Fruit fly (Drosophila melanogaster): ENCODE measurements around the gene Btk.

Gene Btk

dm6 chr2L:8266145-8266544 lies 34.7 kb downstream of the Btk start (continued):
- no peak for TF ChIP-seq chm (GFP tag; IDR thresholded peaks at IDR 0.05)
- peak; percentile 51 for TF ChIP-seq Med (GFP tag)
- no peak for TF ChIP-seq TFAM (GFP tag; optimal IDR thresholded peaks at IDR 0.05)
- TF ChIP-seq CG7928 (GFP tag; optimal IDR thresholded peaks at IDR 0.05): no peak
- no peak for TF ChIP-seq CG6683 (GFP tag; optimal IDR thresholded peaks at IDR 0.05)
- no peak for TF ChIP-seq salm (tag; optimal IDR thresholded peaks at IDR 0.05)
- no peak for TF ChIP-seq hkb (optimal IDR thresholded peaks at IDR 0.05)
- peak; percentile 72 for TF ChIP-seq hkb (GFP tag; IDR thresholded peaks at IDR 0.05)
- TF ChIP-seq Sry-δ (GFP tag; optimal IDR thresholded peaks at IDR 0.05): no peak
- peak; percentile 29 for TF ChIP-seq CG4820 (GFP tag; optimal IDR thresholded peaks at IDR 0.05)
- TF ChIP-seq CG13424 (tag; optimal IDR thresholded peaks at IDR 0.05): peak; percentile 85
- TF ChIP-seq maf-S (GFP tag; optimal IDR thresholded peaks at IDR 0.05): no peak
- TF ChIP-seq CG30020 (tag; optimal IDR thresholded peaks at IDR 0.05): no peak
- no peak for TF ChIP-seq Chrac-16 (GFP tag; optimal IDR thresholded peaks at IDR 0.05)
- TF ChIP-seq CG2712 (tag; optimal IDR thresholded peaks at IDR 0.05): peak; percentile 73
- no peak for TF ChIP-seq crol (GFP tag; IDR thresholded peaks at IDR 0.05)
- TF ChIP-seq CG6654 (GFP tag; optimal IDR thresholded peaks at IDR 0.05): no peak
- no peak for TF ChIP-seq tll (GFP tag; optimal IDR thresholded peaks at IDR 0.05)
- no peak for TF ChIP-seq z (GFP tag; IDR thresholded peaks at IDR 0.05)
- no peak for TF ChIP-seq bbx (GFP tag; IDR thresholded peaks at IDR 0.05; ENCODE audit: partially characterized antibody)
- no peak for TF ChIP-seq CG7745 (tag; optimal IDR thresholded peaks at IDR 0.05)
- no peak for TF ChIP-seq CG16813 (GFP tag; IDR thresholded peaks at IDR 0.05; ENCODE audit: partially characterized antibody)
- no peak for TF ChIP-seq H15 (GFP tag; IDR thresholded peaks at IDR 0.05)
- TF ChIP-seq CG32772 (GFP tag; IDR thresholded peaks at IDR 0.05): no peak
- TF ChIP-seq CG10462 (GFP tag; optimal IDR thresholded peaks at IDR 0.05): no peak
- TF ChIP-seq CG17361 (GFP tag; IDR thresholded peaks at IDR 0.05): peak; percentile 71; the same call in 2 of the 3 replicates
- TF ChIP-seq sens-2 (GFP tag; IDR thresholded peaks at IDR 0.05): no peak
- no peak for TF ChIP-seq CG43689 (GFP tag; IDR thresholded peaks at IDR 0.05)
- TF ChIP-seq gt (GFP tag; IDR thresholded peaks at IDR 0.05): no peak
- TF ChIP-seq Trl (optimal IDR thresholded peaks at IDR 0.05): no peak
- no peak for TF ChIP-seq Trl (GFP tag; optimal IDR thresholded peaks at IDR 0.05)
- no peak for TF ChIP-seq Dip3 (GFP tag; optimal IDR thresholded peaks at IDR 0.05)
- TF ChIP-seq CG6272 (GFP tag; IDR thresholded peaks at IDR 0.05): no peak
- no peak for TF ChIP-seq zf30C (GFP tag; optimal IDR thresholded peaks at IDR 0.05)
- no peak for TF ChIP-seq CG9797 (GFP tag; optimal IDR thresholded peaks at IDR 0.05)
- peak; percentile 84 for TF ChIP-seq CG17359 (tag; optimal IDR thresholded peaks at IDR 0.05)
- TF ChIP-seq emc (GFP tag; optimal IDR thresholded peaks at IDR 0.05): no peak
- TF ChIP-seq sna (GFP tag; IDR thresholded peaks at IDR 0.05; ENCODE audit: partially characterized antibody): no peak
- no peak for TF ChIP-seq jigr1 (GFP tag; IDR thresholded peaks at IDR 0.05)
- no peak for TF ChIP-seq Dbx (GFP tag; IDR thresholded peaks at IDR 0.05)
- TF ChIP-seq Ada2b (GFP tag; IDR thresholded peaks at IDR 0.05): peak; percentile 47; the same call in 1 of the 2 replicates
- no peak for TF ChIP-seq ap (GFP tag; IDR thresholded peaks at IDR 0.05)
- no peak for TF ChIP-seq fd3F (GFP tag; optimal IDR thresholded peaks at IDR 0.05)
- TF ChIP-seq CG10267 (tag; optimal IDR thresholded peaks at IDR 0.05): peak; percentile 47
- TF ChIP-seq Scr (GFP tag; IDR thresholded peaks at IDR 0.05; ENCODE audit: partially characterized antibody): no peak
- TF ChIP-seq CG16815 (GFP tag; optimal IDR thresholded peaks at IDR 0.05): no peak
- peak; percentile 31 for TF ChIP-seq jing (GFP tag; optimal IDR thresholded peaks at IDR 0.05)
- no peak for TF ChIP-seq NFAT (GFP tag; IDR thresholded peaks at IDR 0.05)
- no peak for TF ChIP-seq gsb (GFP tag; IDR thresholded peaks at IDR 0.05)
- TF ChIP-seq mld (GFP tag; IDR thresholded peaks at IDR 0.05; ENCODE audit: partially characterized antibody): no peak
- TF ChIP-seq hbn (GFP tag; IDR thresholded peaks at IDR 0.05; ENCODE audit: partially characterized antibody): no peak
- TF ChIP-seq Deaf1 (tag; optimal IDR thresholded peaks at IDR 0.05): no peak
- TF ChIP-seq CG13775 (GFP tag; optimal IDR thresholded peaks at IDR 0.05): no peak

All from whole organism, embryonic.